Worm (Caenorhabditis elegans) whole organism, L3 larva: ENCODE results near the gene C16C8.18.
"Not testable (repeated sequence)": the region's sequence is repeated elsewhere in the genome, so short reads cannot be mapped to it uniquely, and the experiment has no call there.

Experiments used
- R02D3.7 ChIP-seq: fragments of 150-350 bp; optimal IDR thresholded peaks from 2 replicates; lab custom pipeline; 2014; ENCODE audit warnings: missing biosample characterization, missing genetic modification characterization
- ZK546.5 ChIP-seq: sonication (generic microtip); optimal IDR thresholded peaks from 2 replicates; lab custom pipeline; 2017; ENCODE audit warnings: missing biosample characterization, missing genetic modification characterization
- ama-1 ChIP-seq: fragments of 150-350 bp; optimal IDR thresholded peaks from 2 replicates; lab custom pipeline; 2018
- ceh-16 ChIP-seq: sonication (generic microtip); optimal IDR thresholded peaks from 2 replicates; lab custom pipeline; 2017; ENCODE audit warnings: missing biosample characterization, missing genetic modification characterization
- ceh-28 ChIP-seq: fragments of 150-350 bp; optimal IDR thresholded peaks from 2 replicates; lab custom pipeline; 2014; ENCODE audit warnings: missing biosample characterization, missing genetic modification reagents, missing genetic modification characterization
- ceh-9 ChIP-seq: sonication (generic microtip); optimal IDR thresholded peaks from 2 replicates; lab custom pipeline; 2018; ENCODE audit warnings: missing biosample characterization, missing genetic modification characterization
- daf-12 ChIP-seq: fragments of 150-350 bp; optimal IDR thresholded peaks from 2 replicates; lab custom pipeline; 2014; ENCODE audit warnings: missing biosample characterization, missing genetic modification reagents, missing genetic modification characterization
- egl-27 ChIP-seq: sonication (generic microtip); optimal IDR thresholded peaks from 4 replicates; lab custom pipeline; 2017; ENCODE audit warnings: missing biosample characterization, missing genetic modification reagents, missing genetic modification characterization
- egl-5 ChIP-seq: fragments of 150-350 bp; optimal IDR thresholded peaks from 2 replicates; lab custom pipeline; 2017; ENCODE audit warnings: missing biosample characterization, missing genetic modification reagents, missing genetic modification characterization, inconsistent platforms
- elt-2 ChIP-seq: sonication (generic microtip); optimal IDR thresholded peaks from 2 replicates; lab custom pipeline; 2016; ENCODE audit warnings: missing genetic modification reagents, mild to moderate bottlenecking, missing genetic modification characterization, missing compliant biosample characterization
- elt-3 ChIP-seq, 3 experiments: fragments of 150-350 bp in 1 of 3; sonication (generic microtip) in 2 of 3; optimal IDR thresholded peaks; 2 replicates in 2 of 3; 4 replicates in 1 of 3; lab custom pipeline; 2014 to 2017; ENCODE audit warnings: missing biosample characterization in 3 of 3, missing genetic modification characterization in 3 of 3
- eor-1 ChIP-seq, 2 experiments: fragments of 150-350 bp; optimal IDR thresholded peaks; 2 replicates each; lab custom pipeline; 2014 to 2018; ENCODE audit warnings: missing biosample characterization in 2 of 2, missing genetic modification characterization in 2 of 2
- fkh-10 ChIP-seq: sonication (generic microtip); optimal IDR thresholded peaks from 2 replicates; lab custom pipeline; 2017; ENCODE audit warnings: missing biosample characterization, missing genetic modification reagents, missing genetic modification characterization
- fkh-2 ChIP-seq: fragments of 150-350 bp; optimal IDR thresholded peaks from 2 replicates; lab custom pipeline; 2014; ENCODE audit warnings: missing biosample characterization, missing genetic modification reagents, missing genetic modification characterization
- hmg-11 ChIP-seq: sonication (generic microtip); optimal IDR thresholded peaks from 2 replicates; lab custom pipeline; 2016; ENCODE audit warnings: missing genetic modification characterization, missing compliant biosample characterization
- jun-1 ChIP-seq: fragments of 150-350 bp; optimal IDR thresholded peaks from 2 replicates; lab custom pipeline; 2014; ENCODE audit warnings: missing biosample characterization, missing genetic modification reagents, missing genetic modification characterization
- lin-15B ChIP-seq: fragments of 150-350 bp; optimal IDR thresholded peaks from 2 replicates; lab custom pipeline; 2014; ENCODE audit warnings: missing biosample characterization, missing genetic modification characterization
- lin-39 ChIP-seq: fragments of 150-350 bp; optimal IDR thresholded peaks from 2 replicates; lab custom pipeline; 2018; ENCODE audit warnings: missing biosample characterization, missing genetic modification reagents, missing genetic modification characterization
- lsy-12 ChIP-seq: sonication (generic microtip); optimal IDR thresholded peaks from 2 replicates; lab custom pipeline; 2016; ENCODE audit warnings: mild to moderate bottlenecking, missing genetic modification characterization, missing compliant biosample characterization
- mdl-1 ChIP-seq: fragments of 150-350 bp; optimal IDR thresholded peaks from 2 replicates; lab custom pipeline; 2014; ENCODE audit warnings: missing biosample characterization, missing genetic modification characterization
- mml-1 ChIP-seq: fragments of 150-350 bp; sonication (generic microtip); optimal IDR thresholded peaks from 3 replicates; lab custom pipeline; 2014; ENCODE audit warnings: missing biosample characterization, missing genetic modification characterization
- nfya-1 ChIP-seq: sonication (generic microtip); optimal IDR thresholded peaks from 2 replicates; lab custom pipeline; 2017; ENCODE audit warnings: missing genetic modification characterization, mild to moderate bottlenecking, missing compliant biosample characterization, antibody characterized with exemption, moderate library complexity; ENCODE audit not compliant: insufficient read depth
- nhr-11 ChIP-seq: fragments of 150-350 bp; optimal IDR thresholded peaks from 2 replicates; lab custom pipeline; 2014; ENCODE audit warnings: missing biosample characterization, missing genetic modification characterization
- nhr-12 ChIP-seq: fragments of 150-350 bp; optimal IDR thresholded peaks from 2 replicates; lab custom pipeline; 2014; ENCODE audit warnings: missing biosample characterization, missing genetic modification characterization
- nhr-23 ChIP-seq: fragments of 150-350 bp; optimal IDR thresholded peaks from 2 replicates; lab custom pipeline; 2014; ENCODE audit warnings: missing biosample characterization, missing genetic modification reagents, missing genetic modification characterization
- nhr-28 ChIP-seq: fragments of 150-350 bp; optimal IDR thresholded peaks from 2 replicates; lab custom pipeline; 2014; ENCODE audit warnings: missing biosample characterization, missing genetic modification characterization
- nhr-43 ChIP-seq: sonication (generic microtip); optimal IDR thresholded peaks from 2 replicates; lab custom pipeline; 2016; ENCODE audit warnings: mild to moderate bottlenecking, missing genetic modification characterization, missing compliant biosample characterization; ENCODE audit not compliant: poor library complexity, severe bottlenecking
- nhr-76 ChIP-seq: fragments of 150-350 bp; sonication (generic microtip); optimal IDR thresholded peaks from 5 replicates; lab custom pipeline; 2014; ENCODE audit warnings: missing biosample characterization, missing genetic modification characterization
- nhr-77 ChIP-seq: fragments of 150-350 bp; optimal IDR thresholded peaks from 2 replicates; lab custom pipeline; 2014; ENCODE audit warnings: missing biosample characterization, missing genetic modification characterization
- sea-2 ChIP-seq: fragments of 150-350 bp; sonication (generic microtip); optimal IDR thresholded peaks from 4 replicates; lab custom pipeline; 2014; ENCODE audit warnings: missing biosample characterization, missing genetic modification reagents, missing genetic modification characterization
- skn-1 ChIP-seq: fragments of 150-350 bp; optimal IDR thresholded peaks from 2 replicates; lab custom pipeline; 2014; ENCODE audit warnings: missing biosample characterization, missing genetic modification characterization
- zag-1 ChIP-seq: fragments of 150-350 bp; optimal IDR thresholded peaks from 2 replicates; lab custom pipeline; 2014; ENCODE audit warnings: missing biosample characterization, missing genetic modification characterization
- ztf-4 ChIP-seq: fragments of 150-350 bp; optimal IDR thresholded peaks from 2 replicates; lab custom pipeline; 2014; ENCODE audit warnings: missing biosample characterization, missing genetic modification characterization

C16C8.18 gene

DNA sequence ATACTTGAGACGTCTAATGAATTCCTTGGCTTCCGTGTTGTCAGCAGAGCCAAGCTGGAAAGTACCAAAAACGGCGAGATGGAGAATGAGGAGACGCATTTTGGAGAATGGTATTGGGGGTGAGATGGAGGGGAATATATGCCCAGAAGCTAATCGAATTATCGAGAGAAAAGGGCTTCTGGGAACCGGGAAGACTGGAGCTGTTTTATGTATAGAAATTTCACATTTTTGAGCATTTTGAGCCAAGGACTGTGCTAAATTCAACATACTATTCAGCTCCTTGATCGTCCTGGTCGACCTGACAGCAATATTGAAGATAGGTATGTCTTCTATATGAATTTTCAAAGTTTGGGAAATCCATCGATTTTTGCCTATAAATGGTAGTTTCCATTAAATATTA is 30.5 kb downstream of the C16C8.18 start, which contains the start of gene C16C8.7:
TSS of gene C16C8.7 (minus strand) at position 101 of the 400 bp plus-strand sequence.
- TF ChIP-seq nhr-11 (no peak), ceh-16 (no peak)

DNA sequence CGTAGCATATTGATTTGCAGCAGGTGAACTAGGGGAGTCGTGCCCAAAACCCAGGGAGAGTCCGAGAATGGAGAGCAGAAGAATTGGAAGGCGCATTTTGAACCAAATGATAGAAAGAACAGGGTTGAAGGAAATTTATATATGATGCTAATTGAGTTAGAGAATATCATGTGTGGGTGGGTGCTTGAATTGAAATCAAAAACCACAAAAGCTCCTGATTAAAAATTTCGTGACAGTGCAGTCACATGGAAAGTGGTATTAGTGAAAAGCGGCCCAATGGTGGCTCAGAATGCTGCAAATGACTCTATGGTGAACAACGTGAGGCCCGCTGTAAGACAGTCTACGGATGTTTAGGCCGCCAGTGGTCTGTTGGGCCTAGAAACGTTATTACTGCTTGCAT is 32.1 kb downstream of the C16C8.18 start, which contains the start of gene C16C8.8:
TSS of gene C16C8.8 (minus strand) at position 101 of the 400 bp plus-strand sequence.
- TF ChIP-seq fkh-10 (GFP tag; lab: Kevin White, UChicago) (no peak), sea-2 (GFP tag; lab: Kevin White, UChicago) (no peak), skn-1 (tag; lab: Kevin White, UChicago) (no peak), ama-1 (lab: Kevin White, UChicago) (no peak), daf-12 (tag; lab: Kevin White, UChicago) (no peak)
- TF ChIP-seq, all 47 proteins: peak for 0

DNA sequence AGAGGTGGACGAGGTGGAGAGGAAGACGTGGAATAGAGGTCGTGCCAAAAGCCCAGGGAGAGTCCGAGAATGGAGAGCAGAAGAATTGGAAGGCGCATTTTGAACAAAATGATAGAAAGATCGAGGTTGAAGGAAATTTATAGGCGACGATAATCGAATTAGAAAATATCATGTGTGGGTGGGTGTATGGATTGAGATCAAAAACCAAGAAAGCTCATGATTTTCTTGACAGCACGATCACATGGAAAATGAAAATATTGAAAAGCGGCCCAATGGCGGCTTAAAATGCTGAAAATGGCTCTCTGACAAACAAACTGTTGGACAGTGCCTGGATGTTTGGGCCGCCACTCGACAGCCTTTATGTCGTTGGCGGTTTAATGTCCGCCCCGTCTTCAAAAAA is 33.6 kb downstream of the C16C8.18 start, which contains the start of gene C16C8.9:
TSS of gene C16C8.9 (minus strand) at position 101 of the 400 bp plus-strand sequence.
- TF ChIP-seq ZK546.5 (tag; lab: Kevin White, UChicago) (no peak), lin-39 (tag; lab: Kevin White, UChicago) (no peak), nhr-28 (no peak), R02D3.7 (no peak)

DNA sequence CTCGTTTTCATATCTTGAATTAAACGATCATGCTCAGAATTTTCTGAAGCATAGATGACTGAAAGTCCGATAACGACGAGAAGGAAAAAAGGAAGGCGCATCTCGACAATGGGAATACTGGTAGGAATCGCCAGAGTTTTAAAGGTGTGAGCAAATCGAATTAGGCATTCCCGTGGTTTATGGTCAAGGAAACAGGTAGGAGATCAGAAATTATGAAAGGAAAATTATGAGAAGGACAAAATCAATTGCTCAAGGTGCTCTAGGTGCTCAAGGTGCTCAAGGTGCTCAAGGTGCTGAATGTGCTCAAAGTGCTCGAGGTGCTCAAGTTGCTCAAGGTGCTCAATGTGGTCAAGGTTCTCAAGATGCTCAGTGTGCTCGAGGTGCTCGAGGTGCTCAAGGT is 35.1 kb downstream of the C16C8.18 start, which contains the start of gene C16C8.10:
TSS of gene C16C8.10 (minus strand) at position 101 of the 400 bp plus-strand sequence.
- not testable (repeated sequence) for TF ChIP-seq egl-27; elt-2 (tag; lab: Kevin White, UChicago); ceh-28 (tag; lab: Kevin White, UChicago)

DNA sequence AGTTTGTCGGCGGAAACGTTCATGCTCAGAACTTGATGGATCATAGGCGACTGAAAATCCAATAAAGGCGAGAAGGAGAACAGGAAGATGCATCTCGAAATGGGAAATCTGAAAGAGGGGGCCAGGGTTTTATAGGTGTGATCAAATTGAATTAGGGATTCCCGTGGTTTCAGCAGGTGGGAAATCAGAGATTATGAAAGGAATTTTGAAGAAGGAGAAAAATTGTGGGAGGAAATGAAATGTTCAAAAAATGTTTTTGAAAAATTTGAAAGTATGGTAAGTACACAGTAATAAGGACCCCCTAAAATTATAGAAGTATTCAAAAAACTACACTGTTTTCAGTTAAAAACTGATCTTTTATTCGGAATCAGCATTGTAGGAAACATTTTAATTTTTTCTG is 41.0 kb downstream of the C16C8.18 start, which contains the start of gene Y49F6B.20:
TSS of gene Y49F6B.20 (minus strand) at position 101 of the 400 bp plus-strand sequence.
- TF ChIP-seq nhr-11, result no peak
- no peak for TF ChIP-seq nfya-1 (tag; lab: Kevin White, UChicago)
- TF ChIP-seq hmg-11 (tag; lab: Kevin White, UChicago), result no peak
- TF ChIP-seq skn-1 (tag; lab: Kevin White, UChicago), result no peak
- no peak for TF ChIP-seq ztf-4
- no peak for TF ChIP-seq daf-12 (tag; lab: Kevin White, UChicago)
- TF ChIP-seq nhr-43 (tag; lab: Kevin White, UChicago), result no peak
- TF ChIP-seq nhr-12 (tag; lab: Kevin White, UChicago), result no peak
- TF ChIP-seq ZK546.5 (tag; lab: Kevin White, UChicago), result no peak
- no peak for TF ChIP-seq zag-1 (tag; lab: Kevin White, UChicago)
- no peak for TF ChIP-seq fkh-2 (tag; lab: Kevin White, UChicago)
- no peak for TF ChIP-seq eor-1 (tag; optimal IDR thresholded peaks at IDR 0.05; lab: Kevin White, UChicago)
- no peak for TF ChIP-seq nhr-76 (tag; lab: Kevin White, UChicago)
- TF ChIP-seq nhr-77, result no peak
- TF ChIP-seq mdl-1, result no peak
- TF ChIP-seq nhr-23 (tag; lab: Kevin White, UChicago), result no peak
- no peak for TF ChIP-seq nhr-28
- TF ChIP-seq elt-3 (tag; optimal IDR thresholded peaks at IDR 0.05; lab: Kevin White, UChicago), result no peak
- no peak for TF ChIP-seq lin-15B (tag; lab: Kevin White, UChicago)

DNA sequence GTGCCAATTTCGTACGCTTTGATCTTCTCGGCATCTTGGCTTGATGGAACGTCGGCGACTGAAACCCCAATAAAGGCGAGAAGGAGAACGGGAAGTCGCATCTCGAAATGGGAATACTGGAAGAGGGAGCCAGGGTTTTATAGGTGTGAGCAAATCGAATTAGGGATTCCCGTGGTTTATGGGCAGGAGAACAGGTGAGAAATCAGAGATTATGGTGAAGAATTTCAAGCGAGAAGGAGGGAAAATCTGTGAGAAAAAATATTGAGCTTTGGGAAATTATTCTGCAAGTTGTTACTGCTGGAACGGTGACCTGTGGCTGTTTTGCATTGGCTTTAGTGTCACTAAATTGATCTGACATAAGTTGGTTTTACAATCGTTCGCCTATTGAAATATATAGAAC is 42.1 kb downstream of the C16C8.18 start, which contains the start of gene Y49F6B.13:
TSS of gene Y49F6B.13 (minus strand) at position 101 of the 400 bp plus-strand sequence.
- TF ChIP-seq ceh-28 (tag; lab: Kevin White, UChicago) (no peak), hmg-11 (tag; lab: Kevin White, UChicago) (no peak), mml-1 (tag; lab: Kevin White, UChicago) (no peak), lin-39 (tag; lab: Kevin White, UChicago) (no peak), ceh-9 (tag; lab: Kevin White, UChicago) (no peak), nhr-23 (tag; lab: Kevin White, UChicago) (no peak), lsy-12 (tag; lab: Kevin White, UChicago) (no peak), egl-27 (no peak), mdl-1 (no peak), ZK546.5 (tag; lab: Kevin White, UChicago) (no peak), jun-1 (tag; lab: Kevin White, UChicago) (no peak), zag-1 (tag; lab: Kevin White, UChicago) (no peak), nhr-76 (tag; lab: Kevin White, UChicago) (no peak), nhr-77 (no peak), nfya-1 (tag; lab: Kevin White, UChicago) (no peak), sea-2 (GFP tag; lab: Kevin White, UChicago) (no peak), egl-5 (tag; lab: Kevin White, UChicago) (no peak)
